Worm (Caenorhabditis elegans): Measurements from ENCODE around the gene Y51H4A.6.

ce11 chrIV:16542649-16543048, 9.2 kb downstream of the Y51H4A.6 start, which contains the start of gene uroc-1:
- no peak for TF ChIP-seq ama-1 (optimal IDR thresholded peaks at IDR 0.05)
- TF ChIP-seq nhr-47 (tag; optimal IDR thresholded peaks at IDR 0.05): no peak
- no peak for TF ChIP-seq lin-39 (tag; optimal IDR thresholded peaks at IDR 0.05)
- TF ChIP-seq fos-1 (tag; optimal IDR thresholded peaks at IDR 0.05): no peak
- TF ChIP-seq nhr-90 (tag; optimal IDR thresholded peaks at IDR 0.05; ENCODE audit: poor library complexity): no peak
- TF ChIP-seq fkh-10 (GFP tag; optimal IDR thresholded peaks at IDR 0.05): no peak
- TF ChIP-seq skn-1 (tag; optimal IDR thresholded peaks at IDR 0.05): no peak
- TF ChIP-seq snpc-4 (tag; optimal IDR thresholded peaks at IDR 0.05): no peak
- TF ChIP-seq unc-130 (tag; optimal IDR thresholded peaks at IDR 0.05): no peak

All from whole organism, L1 larva.